Worm (Caenorhabditis elegans): ENCODE measurements around the gene sek-1.

sek-1 gene

DNA sequence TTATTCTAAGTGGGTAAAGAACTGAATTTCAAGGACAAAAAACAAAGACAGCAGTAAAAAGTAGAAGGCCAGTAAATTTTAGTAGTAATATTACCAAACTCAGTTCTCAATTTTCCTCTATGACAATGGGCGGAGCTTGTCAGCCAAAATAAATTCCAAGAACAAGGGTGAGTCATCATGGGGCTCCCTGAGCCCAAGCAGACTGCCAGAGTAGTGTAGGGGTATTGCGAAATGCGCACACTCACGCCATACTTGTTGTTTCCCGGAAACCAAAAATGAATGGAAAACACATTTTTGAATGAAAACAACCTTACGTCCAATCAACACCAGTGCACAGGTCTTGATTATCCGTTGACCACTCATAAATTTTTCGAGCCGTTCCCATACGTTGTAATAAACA is 24.7 kb upstream of the sek-1 start (continued):
- peak; percentile 26 for TF ChIP-seq nhr-20 (tag; optimal IDR thresholded peaks at IDR 0.05)
- peak; percentile 1 for TF ChIP-seq mef-2 (tag; optimal IDR thresholded peaks at IDR 0.05)
- peak in 2 of 3 experiments; percentile 1 to 15 for TF ChIP-seq ceh-82 (tag; optimal IDR thresholded peaks at IDR 0.05)
- TF ChIP-seq dpl-1 (GFP tag; optimal IDR thresholded peaks at IDR 0.05), result no peak
- TF ChIP-seq ces-1 (GFP tag; optimal IDR thresholded peaks at IDR 0.05), result no peak
- no peak for TF ChIP-seq nhr-76 (tag; optimal IDR thresholded peaks at IDR 0.05)
- no peak for TF ChIP-seq mab-9 (GFP tag; IDR thresholded peaks at IDR 0.05)
- no peak for TF ChIP-seq nhr-237 (tag; optimal IDR thresholded peaks at IDR 0.05)
- TF ChIP-seq pax-3 (tag; optimal IDR thresholded peaks at IDR 0.05), result peak; percentile 19
- TF ChIP-seq zag-1 (tag; optimal IDR thresholded peaks at IDR 0.05), result no peak
- no peak for TF ChIP-seq F16B12.6 (tag; optimal IDR thresholded peaks at IDR 0.05)
- no peak for TF ChIP-seq lin-15B (tag; optimal IDR thresholded peaks at IDR 0.05)
- TF ChIP-seq elt-3 (tag; optimal IDR thresholded peaks at IDR 0.05), result no peak
- TF ChIP-seq dsc-1 (tag; optimal IDR thresholded peaks at IDR 0.05), result peak; percentile 65
- TF ChIP-seq aha-1 (tag; optimal IDR thresholded peaks at IDR 0.05), result no peak
- 0 out of 2 replicates have a peak, but pooled peaks have one; percentile 15 for TF ChIP-seq isw-1 (GFP tag; IDR thresholded peaks at IDR 0.05)
- peak; percentile 94 for TF ChIP-seq fos-1 (tag; optimal IDR thresholded peaks at IDR 0.05)
- TF ChIP-seq nhr-47 (tag; optimal IDR thresholded peaks at IDR 0.05), result peak; percentile 67
- TF ChIP-seq lin-13 (GFP tag; optimal IDR thresholded peaks at IDR 0.05), result peak; percentile 12
- TF ChIP-seq ets-5 (GFP tag; IDR thresholded peaks at IDR 0.05), result no peak
- TF ChIP-seq lin-39 (tag; optimal IDR thresholded peaks at IDR 0.05), result no peak
- TF ChIP-seq xbp-1 (tag; optimal IDR thresholded peaks at IDR 0.05), result peak; percentile 13
- TF ChIP-seq tlp-1 (tag; optimal IDR thresholded peaks at IDR 0.05), result no peak
- no peak for TF ChIP-seq egl-27 (tag; optimal IDR thresholded peaks at IDR 0.05)
- TF ChIP-seq mep-1 (tag; optimal IDR thresholded peaks at IDR 0.05), result peak; percentile 53
- no peak for TF ChIP-seq hpl-2 (GFP tag; optimal IDR thresholded peaks at IDR 0.05)
- TF ChIP-seq efl-3 (GFP tag; optimal IDR thresholded peaks at IDR 0.05), result no peak
- TF ChIP-seq skn-1 (tag; optimal IDR thresholded peaks at IDR 0.05), result peak; percentile 25
- no peak for TF ChIP-seq unc-30 (tag; optimal IDR thresholded peaks at IDR 0.05)
- no peak for TF ChIP-seq sup-37 (GFP tag; optimal IDR thresholded peaks at IDR 0.05)
- no peak for TF ChIP-seq lir-3 (tag; optimal IDR thresholded peaks at IDR 0.05; ENCODE audit: poor library complexity)
- no peak for TF ChIP-seq unc-62 (GFP tag; optimal IDR thresholded peaks at IDR 0.05)
- peak; percentile 22 for TF ChIP-seq tbx-2 (tag; optimal IDR thresholded peaks at IDR 0.05)
- no peak for TF ChIP-seq Y116A8C.19 (tag; optimal IDR thresholded peaks at IDR 0.05; ENCODE audit: borderline replicate concordance)
- TF ChIP-seq nhr-71 (tag; optimal IDR thresholded peaks at IDR 0.05), result peak; percentile 86
- TF ChIP-seq mdl-1 (tag; optimal IDR thresholded peaks at IDR 0.05), result no peak
- no peak for TF ChIP-seq elt-2 (tag; optimal IDR thresholded peaks at IDR 0.05)
- no peak for TF ChIP-seq C16A3.4 (tag; optimal IDR thresholded peaks at IDR 0.05)
- peak; percentile 33 for TF ChIP-seq hlh-4 (tag; optimal IDR thresholded peaks at IDR 0.05)
- TF ChIP-seq fkh-4 (tag; optimal IDR thresholded peaks at IDR 0.05; ENCODE audit: borderline replicate concordance), result no peak
- TF ChIP-seq zip-4 (GFP tag; optimal IDR thresholded peaks at IDR 0.05), result peak; percentile 84
- TF ChIP-seq vab-15 (tag; optimal IDR thresholded peaks at IDR 0.05), result no peak
- TF ChIP-seq nhr-90 (tag; optimal IDR thresholded peaks at IDR 0.05; ENCODE audit: poor library complexity), result no peak
- TF ChIP-seq ztf-4 (tag; optimal IDR thresholded peaks at IDR 0.05), result peak; percentile 38
- no peak for TF ChIP-seq grh-1 (GFP tag; IDR thresholded peaks at IDR 0.05)
- no peak for TF ChIP-seq rnt-1 (tag; optimal IDR thresholded peaks at IDR 0.05)
- TF ChIP-seq nhr-19 (GFP tag; conservative IDR thresholded peaks at IDR 0.05), result no peak
- TF ChIP-seq nhr-11 (tag; optimal IDR thresholded peaks at IDR 0.05), result peak; percentile 56
- peak; percentile 59 for TF ChIP-seq egl-13 (tag; optimal IDR thresholded peaks at IDR 0.05)
- no peak for TF ChIP-seq pqm-1 (tag; optimal IDR thresholded peaks at IDR 0.05)
- TF ChIP-seq fkh-10 (GFP tag; optimal IDR thresholded peaks at IDR 0.05), result no peak
- no peak for TF ChIP-seq unc-130 (tag; optimal IDR thresholded peaks at IDR 0.05)
- TF ChIP-seq ama-1 (optimal IDR thresholded peaks at IDR 0.05), result no peak
- TF ChIP-seq swsn-7 (tag; optimal IDR thresholded peaks at IDR 0.05), result peak; percentile 63
